Worm (Caenorhabditis elegans) whole organism, young adult: Measurements from ENCODE around the gene hda-4.
A peak's percentile ranks its signal among the peaks of the same experiment; 100 is the strongest.

Experiments
- B0019.2 ChIP-seq: fragments of 200-800 bp; sonication (Bioruptor generic); conservative IDR thresholded peaks from 2 replicates; pipeline ENCODE4 v1.3.6; 2022; ENCODE audit warnings: missing genetic modification reagents, missing genetic modification characterization, missing compliant biosample characterization
- B0035.1 ChIP-seq: sonication (generic microtip); optimal IDR thresholded peaks from 2 replicates; lab custom pipeline; 2016; ENCODE audit warnings: missing genetic modification characterization, mild to moderate bottlenecking, missing compliant biosample characterization, missing genotype, missing genetic modification reagents
- B0336.3 ChIP-seq: fragments of 200-800 bp; sonication (Bioruptor generic); IDR thresholded peaks from 2 replicates; pipeline ENCODE4 v1.3.6; 2022; ENCODE audit warnings: missing genetic modification characterization, missing compliant biosample characterization
- C17E4.6 ChIP-seq: fragments of 200-800 bp; sonication (Bioruptor generic); IDR thresholded peaks from 2 replicates; pipeline ENCODE4 v1.3.6; 2022; ENCODE audit warnings: missing genetic modification reagents, missing genetic modification characterization, missing compliant biosample characterization
- F23B12.7 ChIP-seq: sonication (generic microtip); optimal IDR thresholded peaks from 2 replicates; lab custom pipeline; 2017; ENCODE audit warnings: missing genetic modification characterization, mild to moderate bottlenecking, missing compliant biosample characterization, antibody characterized with exemption, moderate library complexity; ENCODE audit not compliant: insufficient read depth
- F33H1.4 ChIP-seq: fragments of 200-800 bp; sonication (Bioruptor generic); IDR thresholded peaks from 2 replicates; pipeline ENCODE4 v1.3.6; 2022; ENCODE audit warnings: missing genetic modification reagents, missing genetic modification characterization, missing compliant biosample characterization
- F37B4.10 ChIP-seq: fragments of 200-800 bp; sonication (Bioruptor generic); IDR thresholded peaks from 2 replicates; pipeline ENCODE4 v1.3.6; 2022; ENCODE audit warnings: missing genetic modification characterization, missing compliant biosample characterization
- F39B2.1 ChIP-seq: fragments of 200-800 bp; sonication (Bioruptor generic); IDR thresholded peaks from 2 replicates; pipeline ENCODE4 v1.3.6; 2022; ENCODE audit warnings: missing genetic modification reagents, missing genetic modification characterization, missing compliant biosample characterization
- F57C9.4 ChIP-seq: sonication (generic microtip); optimal IDR thresholded peaks from 2 replicates; lab custom pipeline; 2017; ENCODE audit warnings: mild to moderate bottlenecking, missing genetic modification characterization, missing compliant biosample characterization
- T07F8.4 ChIP-seq: sonication (generic microtip); optimal IDR thresholded peaks from 2 replicates; lab custom pipeline; 2016; ENCODE audit warnings: mild to moderate bottlenecking, missing genetic modification characterization, moderate library complexity, missing compliant biosample characterization
- T26A5.8 ChIP-seq: sonication (generic microtip); optimal IDR thresholded peaks from 2 replicates; lab custom pipeline; 2016; ENCODE audit warnings: missing genetic modification characterization, missing compliant biosample characterization
- Y53G8AR.9 ChIP-seq: fragments of 200-800 bp; sonication (Bioruptor generic); conservative IDR thresholded peaks from 2 replicates; pipeline ENCODE4 v1.3.6; 2022; ENCODE audit warnings: missing genetic modification reagents, missing genetic modification characterization, missing compliant biosample characterization
- ZK185.1 ChIP-seq: sonication (generic microtip); optimal IDR thresholded peaks from 2 replicates; lab custom pipeline; 2016; ENCODE audit warnings: mild to moderate bottlenecking, missing genetic modification characterization, missing compliant biosample characterization; ENCODE audit not compliant: poor library complexity, severe bottlenecking
- ama-1 ChIP-seq, 3 experiments: fragments of 150-350 bp in 1 of 3; sonication (generic microtip) in 2 of 3; optimal IDR thresholded peaks; 2 replicates each; lab custom pipeline; 2014 to 2018; ENCODE audit warnings: missing biosample characterization in 2 of 3, missing genetic modification characterization in 2 of 3, missing genetic modification reagents in 2 of 3
- aptf-2 ChIP-seq: fragments of 200-800 bp; sonication (Bioruptor generic); conservative IDR thresholded peaks from 2 replicates; pipeline ENCODE4 v1.3.6; 2022; ENCODE audit warnings: missing genetic modification reagents, missing genetic modification characterization, missing compliant biosample characterization
- attf-5 ChIP-seq: fragments of 200-800 bp; sonication (Bioruptor generic); optimal IDR thresholded peaks from 2 replicates; lab custom pipeline; 2018; ENCODE audit warnings: mild to moderate bottlenecking, missing genetic modification characterization, missing compliant biosample characterization
- ceh-100 ChIP-seq: fragments of 200-800 bp; sonication (Bioruptor generic); IDR thresholded peaks from 2 replicates; pipeline ENCODE4 v1.3.6; 2022; ENCODE audit warnings: missing genetic modification reagents, missing genetic modification characterization, missing compliant biosample characterization
- ceh-58 ChIP-seq: fragments of 200-800 bp; sonication (Bioruptor generic); IDR thresholded peaks from 2 replicates; pipeline ENCODE4 v1.3.6; 2022; ENCODE audit warnings: missing genetic modification characterization, missing compliant biosample characterization
- ceh-79 ChIP-seq: sonication (generic microtip); optimal IDR thresholded peaks from 2 replicates; lab custom pipeline; 2017; ENCODE audit warnings: mild to moderate bottlenecking, missing genetic modification characterization, missing compliant biosample characterization
- egl-44 ChIP-seq: fragments of 200-800 bp; sonication (Bioruptor generic); IDR thresholded peaks from 2 replicates; pipeline ENCODE4 v1.3.6; 2022; ENCODE audit warnings: missing genetic modification reagents, missing genetic modification characterization, missing compliant biosample characterization
- ets-4 ChIP-seq: fragments of 200-800 bp; sonication (Bioruptor generic); optimal IDR thresholded peaks from 2 replicates; lab custom pipeline; 2018; ENCODE audit warnings: mild to moderate bottlenecking, missing genetic modification characterization, missing compliant biosample characterization
- him-1 ChIP-seq: sonication (generic microtip); optimal IDR thresholded peaks from 2 replicates; lab custom pipeline; 2016; ENCODE audit warnings: missing genotype, missing genetic modification reagents, missing genetic modification characterization, missing compliant biosample characterization
- lin-35 ChIP-seq, 3 experiments: fragments of 150-350 bp in 2 of 3; sonication (generic microtip) in 1 of 3; optimal IDR thresholded peaks; 2 replicates each; lab custom pipeline; 2014 to 2018; ENCODE audit warnings: missing biosample characterization in 3 of 3, missing genetic modification characterization in 3 of 3, missing genetic modification reagents in 3 of 3
- lin-40 ChIP-seq: sonication (generic microtip); optimal IDR thresholded peaks from 2 replicates; lab custom pipeline; 2016; ENCODE audit warnings: missing genetic modification characterization, mild to moderate bottlenecking, missing compliant biosample characterization, missing genotype, missing genetic modification reagents
- lin-54 ChIP-seq: fragments of 200-800 bp; sonication (Bioruptor generic); optimal IDR thresholded peaks from 2 replicates; lab custom pipeline; 2018; ENCODE audit warnings: mild to moderate bottlenecking, missing genetic modification characterization, missing compliant biosample characterization
- lir-1 ChIP-seq: fragments of 200-800 bp; sonication (Bioruptor generic); conservative IDR thresholded peaks from 2 replicates; pipeline ENCODE4 v1.3.6; 2022; ENCODE audit warnings: missing genetic modification reagents, missing genetic modification characterization, missing compliant biosample characterization
- lsy-27 ChIP-seq: sonication (generic microtip); optimal IDR thresholded peaks from 2 replicates; lab custom pipeline; 2017; ENCODE audit warnings: missing genetic modification characterization, mild to moderate bottlenecking, missing compliant biosample characterization, antibody characterized with exemption, missing genotype, borderline replicate concordance; ENCODE audit not compliant: insufficient read depth
- madf-3 ChIP-seq: fragments of 200-800 bp; sonication (Bioruptor generic); IDR thresholded peaks from 2 replicates; pipeline ENCODE4 v1.3.6; 2022; ENCODE audit warnings: missing genetic modification reagents, missing genetic modification characterization, missing compliant biosample characterization
- mel-28 ChIP-seq: sonication (generic microtip); optimal IDR thresholded peaks from 2 replicates; lab custom pipeline; 2016; ENCODE audit warnings: borderline replicate concordance, mild to moderate bottlenecking, missing genetic modification characterization, missing compliant biosample characterization
- mes-4 ChIP-seq: sonication (generic microtip); optimal IDR thresholded peaks from 2 replicates; lab custom pipeline; 2016; ENCODE audit warnings: missing genotype, missing genetic modification characterization, missing compliant biosample characterization
- nfyb-1 ChIP-seq: fragments of 200-800 bp; sonication (Bioruptor generic); IDR thresholded peaks from 2 replicates; pipeline ENCODE4 v1.3.6; 2022; ENCODE audit warnings: missing genetic modification reagents, missing genetic modification characterization, missing compliant biosample characterization
- nhr-179 ChIP-seq: sonication (generic microtip); optimal IDR thresholded peaks from 2 replicates; lab custom pipeline; 2016; ENCODE audit warnings: mild to moderate bottlenecking, missing genetic modification characterization, missing compliant biosample characterization
- nhr-27 ChIP-seq: fragments of 200-800 bp; sonication (Bioruptor generic); optimal IDR thresholded peaks from 2 replicates; lab custom pipeline; 2018; ENCODE audit warnings: mild to moderate bottlenecking, missing genetic modification characterization, moderate library complexity, missing compliant biosample characterization
- pha-4 ChIP-seq: fragments of 150-350 bp; sonication (generic microtip); optimal IDR thresholded peaks from 2 replicates; lab custom pipeline; 2014; ENCODE audit warnings: missing biosample characterization, missing genetic modification reagents, missing genetic modification characterization
- rcor-1 ChIP-seq: fragments of 200-800 bp; sonication (Bioruptor generic); IDR thresholded peaks from 2 replicates; pipeline ENCODE4 v1.3.6; 2022; ENCODE audit warnings: missing genetic modification reagents, missing genetic modification characterization, missing compliant biosample characterization
- rec-8 ChIP-seq, 2 experiments: sonication (generic microtip); optimal IDR thresholded peaks; 2 replicates each; lab custom pipeline; 2016; ENCODE audit warnings: mild to moderate bottlenecking in 2 of 2, missing genetic modification characterization in 2 of 2, missing genetic modification reagents in 2 of 2, missing genotype in 2 of 2, missing biosample characterization in 1 of 2, missing compliant biosample characterization in 1 of 2, moderate library complexity in 1 of 2
- sdz-38 ChIP-seq: sonication (generic microtip); optimal IDR thresholded peaks from 2 replicates; lab custom pipeline; 2016; ENCODE audit warnings: missing genotype, missing genetic modification characterization, missing compliant biosample characterization
- sea-2 ChIP-seq: fragments of 200-800 bp; sonication (Bioruptor generic); IDR thresholded peaks from 2 replicates; pipeline ENCODE4 v1.3.6; 2022; ENCODE audit warnings: missing genetic modification characterization, missing compliant biosample characterization
- snpc-3.4 ChIP-seq: sonication (generic microtip); optimal IDR thresholded peaks from 2 replicates; lab custom pipeline; 2017; ENCODE audit warnings: missing genetic modification characterization, mild to moderate bottlenecking, missing compliant biosample characterization, antibody characterized with exemption, moderate library complexity, missing genotype, missing genetic modification reagents
- snpc-4 ChIP-seq, 5 experiments: fragments of 150-350 bp in 1 of 5; sonication (generic microtip) in 4 of 5; optimal IDR thresholded peaks; 2 replicates each; lab custom pipeline; 2014 to 2018; ENCODE audit warnings: missing genetic modification characterization in 5 of 5, missing biosample characterization in 3 of 5, antibody characterized with exemption in 2 of 5, mild to moderate bottlenecking in 2 of 5, missing compliant biosample characterization in 2 of 5, missing genotype in 2 of 5, moderate library complexity in 2 of 5, missing genetic modification reagents in 1 of 5
- tbp1 ChIP-seq: fragments of 200-800 bp; sonication (Bioruptor generic); optimal IDR thresholded peaks from 2 replicates; lab custom pipeline; 2018; ENCODE audit warnings: mild to moderate bottlenecking, missing genetic modification characterization, missing compliant biosample characterization
- tbx-9 ChIP-seq: sonication (generic microtip); optimal IDR thresholded peaks from 2 replicates; lab custom pipeline; 2016; ENCODE audit warnings: borderline replicate concordance, missing genetic modification characterization, inconsistent platforms, missing compliant biosample characterization
- zim-3 ChIP-seq: sonication (generic microtip); optimal IDR thresholded peaks from 2 replicates; lab custom pipeline; 2017; ENCODE audit warnings: mild to moderate bottlenecking, missing genetic modification characterization, moderate library complexity, missing compliant biosample characterization
- ztf-25 ChIP-seq: fragments of 200-800 bp; sonication (Bioruptor generic); IDR thresholded peaks from 2 replicates; pipeline ENCODE4 v1.3.6; 2022; ENCODE audit warnings: missing genetic modification reagents, missing genetic modification characterization, missing compliant biosample characterization
- ztf-28 ChIP-seq: fragments of 200-800 bp; sonication (Bioruptor generic); IDR thresholded peaks from 2 replicates; pipeline ENCODE4 v1.3.6; 2022; ENCODE audit warnings: missing genetic modification reagents, missing genetic modification characterization, missing compliant biosample characterization
- ztf-3 ChIP-seq: fragments of 200-800 bp; sonication (Bioruptor generic); optimal IDR thresholded peaks from 2 replicates; lab custom pipeline; 2018; ENCODE audit warnings: mild to moderate bottlenecking, missing genetic modification characterization, missing compliant biosample characterization
- ztf-6 ChIP-seq: fragments of 200-800 bp; sonication (Bioruptor generic); IDR thresholded peaks from 2 replicates; pipeline ENCODE4 v1.3.6; 2022; ENCODE audit warnings: missing genetic modification reagents, missing genetic modification characterization, missing compliant biosample characterization

Gene hda-4

DNA sequence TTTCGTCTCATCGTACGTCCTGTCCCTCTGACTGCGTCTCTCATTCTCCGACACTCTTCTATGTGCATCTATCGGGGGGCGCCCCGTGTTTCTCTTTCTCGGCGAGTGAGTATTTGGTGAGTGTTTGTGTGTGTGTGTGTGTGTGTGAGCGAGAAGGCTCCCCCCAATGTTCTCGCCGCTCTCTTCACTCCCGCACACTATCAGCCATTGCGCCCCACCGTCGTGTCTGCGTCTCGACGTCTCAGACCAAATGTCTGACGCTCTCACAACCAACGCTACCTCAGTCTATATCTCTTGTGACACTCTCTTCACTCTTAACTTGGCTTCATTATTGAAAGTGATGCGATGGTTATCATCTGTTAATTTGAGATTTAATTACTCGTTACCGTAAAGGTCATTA lies 2.5 kb upstream of the hda-4 start (continued):
- TF ChIP-seq ztf-6 (GFP tag; lab: Robert Waterston, UW) = 0 out of 2 replicates have a peak, but pooled peaks have one; percentile 24
- TF ChIP-seq him-1 (tag; lab: Kevin White, UChicago) = no peak
- TF ChIP-seq F23B12.7 (tag; lab: Kevin White, UChicago) = no peak
- no peak for TF ChIP-seq tbx-9 (tag; lab: Kevin White, UChicago)
- no peak for TF ChIP-seq sea-2 (GFP tag; lab: Robert Waterston, UW)
- TF ChIP-seq ceh-79 (tag; lab: Kevin White, UChicago) = no peak
- TF ChIP-seq nfyb-1 (GFP tag; lab: Robert Waterston, UW) = peak; percentile 83
- TF ChIP-seq B0336.3 (GFP tag; lab: Robert Waterston, UW) = peak; percentile 91
- no peak for TF ChIP-seq ama-1 (optimal IDR thresholded peaks at IDR 0.05; lab: Kevin White, UChicago)
- no peak for TF ChIP-seq ama-1 (GFP tag; optimal IDR thresholded peaks at IDR 0.05; lab: Kevin White, UChicago)
- 0 out of 2 replicates have a peak, but pooled peaks have one; percentile 63 for TF ChIP-seq Y53G8AR.9
- peak; percentile 49 for TF ChIP-seq B0035.1 (tag; lab: Kevin White, UChicago)
- TF ChIP-seq ceh-100 = no peak
- TF ChIP-seq ztf-25 = no peak
- no peak for TF ChIP-seq F39B2.1 (GFP tag; lab: Robert Waterston, UW)
- TF ChIP-seq lir-1 (GFP tag; lab: Robert Waterston, UW) = peak; percentile 100
- TF ChIP-seq F37B4.10 = 0 out of 2 replicates have a peak, but pooled peaks have one; percentile 37
- TF ChIP-seq nhr-27 (tag; lab: Kevin White, UChicago) = no peak
- TF ChIP-seq lsy-27 (tag; lab: Kevin White, UChicago) = no peak
- TF ChIP-seq ztf-3 (GFP tag; lab: Kevin White, UChicago) = peak; percentile 47
- no peak for TF ChIP-seq nhr-179
- peak; percentile 65 for TF ChIP-seq ZK185.1 (tag; lab: Kevin White, UChicago)
- TF ChIP-seq lin-35 (GFP tag; optimal IDR thresholded peaks at IDR 0.05; lab: Kevin White, UChicago) = peak in 1 of 3 experiments; percentile 60
- no peak for TF ChIP-seq F57C9.4
- no peak for TF ChIP-seq mes-4 (tag; lab: Kevin White, UChicago)
- TF ChIP-seq rcor-1 (GFP tag; lab: Robert Waterston, UW) = peak; percentile 73; the same call in 1 of the 2 replicates
- no peak for TF ChIP-seq rec-8 (tag; optimal IDR thresholded peaks at IDR 0.05; lab: Kevin White, UChicago)
- TF ChIP-seq madf-3 (GFP tag; lab: Robert Waterston, UW) = no peak
- TF ChIP-seq snpc-4 (GFP tag; optimal IDR thresholded peaks at IDR 0.05; lab: Kevin White, UChicago) = peak; percentile 16
- TF ChIP-seq snpc-4 (tag; optimal IDR thresholded peaks at IDR 0.05; lab: Kevin White, UChicago) = peak; percentile 59 to 78 (median 70)
- peak; percentile 92 for TF ChIP-seq lin-40 (tag; lab: Kevin White, UChicago)
- no peak for TF ChIP-seq ceh-58 (GFP tag; lab: Robert Waterston, UW)
- no peak for TF ChIP-seq T07F8.4 (tag; lab: Kevin White, UChicago)
- peak; percentile 45 for TF ChIP-seq ets-4
- peak; percentile 63 for TF ChIP-seq tbp1 (GFP tag; lab: Kevin White, UChicago)
- no peak for TF ChIP-seq pha-4 (tag; lab: Kevin White, UChicago)
- TF ChIP-seq lin-54 (GFP tag; lab: Kevin White, UChicago) = peak; percentile 57
- peak; percentile 85 for TF ChIP-seq attf-5 (GFP tag; lab: Kevin White, UChicago)
- TF ChIP-seq ztf-28 (GFP tag; lab: Robert Waterston, UW) = no peak
- no peak for TF ChIP-seq zim-3 (tag; lab: Kevin White, UChicago)
- no peak for TF ChIP-seq C17E4.6 (GFP tag; lab: Robert Waterston, UW)
- no peak for TF ChIP-seq T26A5.8 (tag; lab: Kevin White, UChicago)
- no peak for TF ChIP-seq mel-28 (tag; lab: Kevin White, UChicago)
- TF ChIP-seq snpc-3.4 (tag; lab: Kevin White, UChicago) = no peak
- TF ChIP-seq sdz-38 (tag; lab: Kevin White, UChicago) = no peak
- no peak for TF ChIP-seq B0019.2 (GFP tag; lab: Robert Waterston, UW)
- TF ChIP-seq egl-44 (GFP tag; lab: Robert Waterston, UW) = peak; percentile 74
- 0 out of 2 replicates have a peak, but pooled peaks have one; percentile 21 for TF ChIP-seq aptf-2 (GFP tag; lab: Robert Waterston, UW)
- no peak for TF ChIP-seq F33H1.4 (GFP tag; lab: Robert Waterston, UW)
